Fruit fly (Drosophila melanogaster) whole organism, embryonic: Measurements from ENCODE around the gene xmas.
A peak's percentile ranks its signal among the peaks of the same experiment; 100 is the strongest.

Experiments
- Abd-B ChIP-seq: fragments of 200-800 bp; sonication (Bioruptor generic); optimal IDR thresholded peaks from 2 replicates; lab custom pipeline; 2018; ENCODE audit warnings: missing biosample characterization, mild to moderate bottlenecking, missing genetic modification characterization, moderate library complexity
- B-H1 ChIP-seq: fragments of 200-800 bp; sonication (Bioruptor generic); IDR thresholded peaks from 3 replicates; pipeline ENCODE4 v1.3.6; 2022; ENCODE audit warnings: missing biosample characterization, missing genetic modification characterization
- CG10147 ChIP-seq: fragments of 200-800 bp; sonication (Bioruptor generic); optimal IDR thresholded peaks from 2 replicates; lab custom pipeline; 2019; ENCODE audit warnings: missing biosample characterization, mild to moderate bottlenecking, missing genetic modification characterization, moderate library complexity
- CG10321 ChIP-seq: fragments of 200-800 bp; sonication (Bioruptor generic); IDR thresholded peaks from 2 replicates; pipeline ENCODE4 v1.3.6; 2022; ENCODE audit warnings: missing biosample characterization, missing genetic modification characterization
- CG10366 ChIP-seq: fragments of 200-800 bp; sonication (Bioruptor generic); IDR thresholded peaks from 2 replicates; pipeline ENCODE4 v1.3.6; 2022; ENCODE audit warnings: missing biosample characterization, missing genetic modification characterization
- CG11695 ChIP-seq: fragments of 200-800 bp; sonication (Bioruptor generic); IDR thresholded peaks from 3 replicates; pipeline ENCODE4 v1.3.6; 2022; ENCODE audit warnings: missing biosample characterization, missing genetic modification characterization
- CG11723 ChIP-seq: fragments of 200-800 bp; sonication (Bioruptor generic); optimal IDR thresholded peaks from 2 replicates; lab custom pipeline; 2017; ENCODE audit warnings: missing biosample characterization, mild to moderate bottlenecking, missing genetic modification characterization
- CG12391 ChIP-seq: fragments of 200-800 bp; sonication (Bioruptor generic); optimal IDR thresholded peaks from 3 replicates; lab custom pipeline; 2018; ENCODE audit warnings: missing biosample characterization, mild to moderate bottlenecking, missing genetic modification characterization, moderate library complexity
- CG14441 ChIP-seq: fragments of 200-800 bp; sonication (Bioruptor generic); IDR thresholded peaks from 2 replicates; pipeline ENCODE4 v1.3.6; 2022; ENCODE audit warnings: missing biosample characterization, missing genetic modification characterization
- CG16813 ChIP-seq: fragments of 200-800 bp; sonication (Bioruptor generic); IDR thresholded peaks from 3 replicates; pipeline ENCODE4 v1.3.6; 2022; ENCODE audit warnings: missing biosample characterization, missing genetic modification characterization; ENCODE audit not compliant: partially characterized antibody
- CG17829 ChIP-seq: fragments of 200-800 bp; optimal IDR thresholded peaks from 2 replicates; lab custom pipeline; 2019; ENCODE audit warnings: missing biosample characterization, mild to moderate bottlenecking, missing genetic modification characterization, moderate library complexity
- CG17912 ChIP-seq: fragments of 200-800 bp; sonication (Bioruptor generic); optimal IDR thresholded peaks from 2 replicates; lab custom pipeline; 2018; ENCODE audit warnings: missing biosample characterization, mild to moderate bottlenecking, missing genetic modification characterization
- CG2678 ChIP-seq: fragments of 200-800 bp; sonication (Bioruptor generic); optimal IDR thresholded peaks from 3 replicates; lab custom pipeline; 2019; ENCODE audit warnings: missing biosample characterization, mild to moderate bottlenecking, missing genetic modification characterization, moderate library complexity
- CG30403 ChIP-seq: fragments of 200-800 bp; sonication (Bioruptor generic); optimal IDR thresholded peaks from 3 replicates; lab custom pipeline; 2016; ENCODE audit warnings: missing biosample characterization, missing genetic modification characterization
- CG31441 ChIP-seq: fragments of 200-800 bp; sonication (Bioruptor generic); IDR thresholded peaks from 2 replicates; pipeline ENCODE4 v1.3.6; 2022; ENCODE audit warnings: missing biosample characterization, missing genetic modification characterization
- CG3726 ChIP-seq: fragments of 200-800 bp; sonication (Bioruptor generic); IDR thresholded peaks from 3 replicates; pipeline ENCODE4, ENCODE4 v1.3.6; 2022; ENCODE audit warnings: missing biosample characterization, missing genetic modification characterization
- CG4282 ChIP-seq: fragments of 200-800 bp; sonication (Bioruptor generic); optimal IDR thresholded peaks from 2 replicates; lab custom pipeline; 2016; ENCODE audit warnings: missing biosample characterization, missing genetic modification characterization
- CG4617 ChIP-seq: fragments of 200-800 bp; sonication (Bioruptor generic); optimal IDR thresholded peaks from 3 replicates; lab custom pipeline; 2016; ENCODE audit warnings: missing biosample characterization, missing genetic modification characterization, borderline replicate concordance
- CG4820 ChIP-seq: fragments of 200-800 bp; sonication (Bioruptor generic); optimal IDR thresholded peaks from 3 replicates; lab custom pipeline; 2016; ENCODE audit warnings: missing biosample characterization, missing genetic modification characterization
- CG7928 ChIP-seq: fragments of 200-800 bp; sonication (Bioruptor generic); optimal IDR thresholded peaks from 2 replicates; lab custom pipeline; 2017; ENCODE audit warnings: missing biosample characterization, mild to moderate bottlenecking, missing genetic modification characterization
- CG7963 ChIP-seq: fragments of 200-800 bp; sonication (Bioruptor generic); IDR thresholded peaks from 3 replicates; pipeline ENCODE4 v1.3.6; 2022; ENCODE audit warnings: missing biosample characterization, missing genetic modification characterization; ENCODE audit not compliant: partially characterized antibody
- CG8924 ChIP-seq: fragments of 200-800 bp; optimal IDR thresholded peaks from 3 replicates; lab custom pipeline; 2019; ENCODE audit warnings: missing biosample characterization, mild to moderate bottlenecking, missing genetic modification characterization, moderate library complexity
- CG9437 ChIP-seq: fragments of 200-800 bp; sonication (Bioruptor generic); optimal IDR thresholded peaks from 2 replicates; lab custom pipeline; 2018; ENCODE audit warnings: missing biosample characterization, mild to moderate bottlenecking, missing genetic modification characterization
- D ChIP-seq, 2 experiments: fragments of 200-800 bp in 1 of 2; fragments of >200 bp in 1 of 2; sonication (Bioruptor generic) in 1 of 2; optimal IDR thresholded peaks; 2 replicates in 1 of 2; 3 replicates in 1 of 2; lab custom pipeline; 2017; ENCODE audit warnings: mild to moderate bottlenecking in 1 of 2, missing biosample characterization in 1 of 2, missing genetic modification characterization in 1 of 2, missing genetic modification reagents in 1 of 2
- Dref ChIP-seq: fragments of 200-800 bp; sonication (Bioruptor generic); IDR thresholded peaks from 2 replicates; pipeline ENCODE4 v1.3.6; 2022; ENCODE audit warnings: missing biosample characterization, missing genetic modification characterization
- E2f1 ChIP-seq: fragments of 200-800 bp; sonication (Bioruptor generic); IDR thresholded peaks from 2 replicates; pipeline ENCODE4 v1.3.6; 2022; ENCODE audit warnings: missing biosample characterization, missing genetic modification characterization
- ERR ChIP-seq: fragments of 200-800 bp; sonication (Bioruptor generic); optimal IDR thresholded peaks from 2 replicates; lab custom pipeline; 2016; ENCODE audit warnings: missing biosample characterization, missing genetic modification characterization
- Ets65A ChIP-seq: fragments of 200-800 bp; sonication (Bioruptor generic); peaks from one replicate; lab custom pipeline; 2016; ENCODE audit warnings: missing biosample characterization, missing genetic modification characterization
- Ptx1 ChIP-seq: fragments of 200-800 bp; sonication (Bioruptor generic); IDR thresholded peaks from 2 replicates; pipeline ENCODE4 v1.3.6; 2022; ENCODE audit warnings: missing biosample characterization, missing genetic modification characterization
- Scr ChIP-seq: fragments of 200-800 bp; sonication (Bioruptor generic); IDR thresholded peaks from 2 replicates; pipeline ENCODE4 v1.3.6; 2022; ENCODE audit warnings: missing biosample characterization, missing genetic modification characterization; ENCODE audit not compliant: partially characterized antibody
- Sox100B ChIP-seq: fragments of 200-800 bp; sonication (Bioruptor generic); optimal IDR thresholded peaks from 3 replicates; lab custom pipeline; 2018; ENCODE audit warnings: missing biosample characterization, mild to moderate bottlenecking, missing genetic modification characterization
- Sry-δ ChIP-seq: fragments of 200-800 bp; sonication (Bioruptor generic); optimal IDR thresholded peaks from 2 replicates; lab custom pipeline; 2016; ENCODE audit warnings: missing biosample characterization, missing genetic modification characterization
- Vsx1 ChIP-seq: fragments of 200-800 bp; sonication (Bioruptor generic); optimal IDR thresholded peaks from 2 replicates; lab custom pipeline; 2017; ENCODE audit warnings: missing biosample characterization, mild to moderate bottlenecking, missing genetic modification characterization, missing genetic modification reagents
- YL-1 ChIP-seq: fragments of 200-800 bp; sonication (Bioruptor generic); optimal IDR thresholded peaks from 3 replicates; lab custom pipeline; 2017; ENCODE audit warnings: missing biosample characterization, mild to moderate bottlenecking, missing genetic modification characterization
- da ChIP-seq: fragments of 200-800 bp; sonication (Bioruptor generic); optimal IDR thresholded peaks from 2 replicates; lab custom pipeline; 2016; ENCODE audit warnings: missing biosample characterization, missing genetic modification characterization
- esg ChIP-seq: fragments of 200-800 bp; sonication (Bioruptor generic); conservative IDR thresholded peaks from 2 replicates; pipeline ENCODE4 v1.3.6; 2022; ENCODE audit warnings: missing biosample characterization, missing genetic modification characterization
- gro ChIP-seq: fragments of 200-800 bp; sonication (Bioruptor generic); optimal IDR thresholded peaks from 2 replicates; lab custom pipeline; 2016; ENCODE audit warnings: missing biosample characterization, missing genetic modification characterization
- lbe ChIP-seq: fragments of 200-800 bp; sonication (Bioruptor generic); optimal IDR thresholded peaks from 2 replicates; lab custom pipeline; 2016; ENCODE audit warnings: missing biosample characterization, mild to moderate bottlenecking, missing genetic modification characterization
- nerfin-1 ChIP-seq: fragments of 200-800 bp; sonication (Bioruptor generic); optimal IDR thresholded peaks from 3 replicates; lab custom pipeline; 2019; ENCODE audit warnings: missing biosample characterization, mild to moderate bottlenecking, missing genetic modification characterization, moderate library complexity
- pho ChIP-seq: fragments of 200-800 bp; sonication (Bioruptor generic); optimal IDR thresholded peaks from 2 replicates; lab custom pipeline; 2016; ENCODE audit warnings: missing biosample characterization, missing genetic modification characterization
- ro ChIP-seq: fragments of 200-800 bp; sonication (Bioruptor generic); IDR thresholded peaks from 2 replicates; pipeline ENCODE4 v1.3.6; 2022; ENCODE audit warnings: missing biosample characterization, missing genetic modification characterization
- row ChIP-seq: fragments of 200-800 bp; sonication (Bioruptor generic); IDR thresholded peaks from 3 replicates; pipeline ENCODE4 v1.3.6; 2022; ENCODE audit warnings: missing biosample characterization, missing genetic modification characterization
- sc ChIP-seq, 3 experiments: fragments of >200 bp in 2 of 3; fragments of 200-800 bp in 1 of 3; sonication (Bioruptor generic) in 1 of 3; optimal IDR thresholded peaks; 2 replicates in 2 of 3; 3 replicates in 1 of 3; lab custom pipeline; 2017; ENCODE audit warnings: mild to moderate bottlenecking in 1 of 3, missing biosample characterization in 1 of 3, missing genetic modification characterization in 1 of 3, missing genetic modification reagents in 1 of 3
- seq ChIP-seq: fragments of 200-800 bp; sonication (Bioruptor generic); IDR thresholded peaks from 2 replicates; pipeline ENCODE4 v1.3.6; 2022; ENCODE audit warnings: missing biosample characterization, missing genetic modification characterization
- ssp ChIP-seq: fragments of 200-800 bp; sonication (Bioruptor generic); IDR thresholded peaks from 2 replicates; pipeline ENCODE4 v1.3.6; 2022; ENCODE audit warnings: missing biosample characterization, missing genetic modification characterization
- toy ChIP-seq: fragments of 200-800 bp; sonication (Bioruptor generic); IDR thresholded peaks from 2 replicates; pipeline ENCODE4 v1.3.6; 2022; ENCODE audit warnings: missing biosample characterization, missing genetic modification characterization
- trh ChIP-seq: fragments of 200-800 bp; sonication (Bioruptor generic); optimal IDR thresholded peaks from 2 replicates; lab custom pipeline; 2016; ENCODE audit warnings: missing biosample characterization, missing genetic modification characterization
- zen2 ChIP-seq: fragments of 200-800 bp; sonication (Bioruptor generic); IDR thresholded peaks from 3 replicates; pipeline ENCODE4 v1.3.6; 2022; ENCODE audit warnings: missing biosample characterization, missing genetic modification characterization; ENCODE audit not compliant: partially characterized antibody

The xmas gene

DNA sequence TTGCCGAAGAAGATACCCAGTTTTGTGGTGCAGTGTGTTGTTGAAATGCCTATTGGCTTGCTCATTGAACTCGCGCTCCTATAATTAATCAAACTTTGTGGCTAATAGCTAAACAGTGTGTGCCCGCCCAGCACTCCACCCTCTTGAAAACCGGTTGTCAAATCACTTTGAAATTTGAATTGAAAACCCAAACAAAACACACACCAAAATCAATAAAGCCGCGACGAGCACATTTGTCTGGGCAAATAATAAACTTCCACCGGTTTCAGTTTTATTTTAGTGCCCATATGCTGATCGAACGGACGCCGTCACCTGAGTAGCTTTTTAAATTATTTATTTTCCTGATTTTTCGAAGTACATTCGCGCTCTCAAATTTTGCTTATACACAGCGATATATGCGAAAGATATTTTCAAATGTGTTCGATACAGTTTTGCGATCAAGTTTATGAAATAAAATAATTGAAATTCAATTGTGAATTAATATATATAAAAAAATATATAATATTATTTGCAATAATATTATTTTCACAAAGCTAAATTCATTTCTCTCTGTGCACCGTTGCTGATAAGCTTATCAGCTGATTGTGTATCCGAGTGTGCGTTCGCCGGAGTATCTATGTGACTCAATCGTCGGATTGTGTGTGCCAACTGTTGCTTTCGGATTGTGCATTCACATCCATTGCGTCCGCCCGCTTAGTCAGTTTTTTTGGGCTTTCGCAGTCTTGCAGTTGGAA, 29.2 kb downstream of the xmas start (continued):
- no peak for TF ChIP-seq Scr
- peak; percentile 73 for TF ChIP-seq seq
- peak; percentile 38 for TF ChIP-seq Ets65A (GFP tag; lab: Kevin White, UChicago)
- TF ChIP-seq CG7928 = peak; percentile 22
- peak; percentile 46 for TF ChIP-seq YL-1 (GFP tag; lab: Kevin White, UChicago)
- peak; percentile 91 for TF ChIP-seq CG2678
- no peak for TF ChIP-seq toy
- peak; percentile 85 for TF ChIP-seq CG11695 (GFP tag; lab: Robert Waterston, UW)
- peak; percentile 89 for TF ChIP-seq CG12391
- TF ChIP-seq E2f1 (GFP tag; lab: Robert Waterston, UW) = peak; percentile 82
- peak; percentile 86 for TF ChIP-seq CG17829 (tag; lab: Kevin White, UChicago)
- TF ChIP-seq Sry-δ (GFP tag; lab: Kevin White, UChicago) = no peak
- peak; percentile 60 for TF ChIP-seq CG30403
- TF ChIP-seq CG17912 = no peak
- peak; percentile 92 for TF ChIP-seq CG8924
- TF ChIP-seq pho (GFP tag; lab: Kevin White, UChicago) = no peak
- TF ChIP-seq CG4820 (GFP tag; lab: Kevin White, UChicago) = peak; percentile 50
- TF ChIP-seq B-H1 = peak; percentile 46; the same call in 2 of the 3 replicates
- TF ChIP-seq nerfin-1 = peak; percentile 64
- TF ChIP-seq D (optimal IDR thresholded peaks at IDR 0.05; lab: Kevin White, UChicago) = no peak
- TF ChIP-seq D (GFP tag; optimal IDR thresholded peaks at IDR 0.05; lab: Kevin White, UChicago) = peak; percentile 65
- no peak for TF ChIP-seq sc (optimal IDR thresholded peaks at IDR 0.05; lab: Kevin White, UChicago)
- TF ChIP-seq sc (GFP tag; optimal IDR thresholded peaks at IDR 0.05; lab: Kevin White, UChicago) = peak; percentile 65
- TF ChIP-seq Abd-B = no peak
- peak; percentile 89 for TF ChIP-seq CG31441 (GFP tag; lab: Robert Waterston, UW)
- TF ChIP-seq CG16813 = no peak
- no peak for TF ChIP-seq gro (GFP tag; lab: Kevin White, UChicago)
- no peak; the same call in 1 of the 2 replicates for TF ChIP-seq CG10321
- peak; percentile 73 for TF ChIP-seq CG11723 (GFP tag; lab: Kevin White, UChicago)
- peak; percentile 90 for TF ChIP-seq row (GFP tag; lab: Robert Waterston, UW)
- TF ChIP-seq ro (GFP tag; lab: Robert Waterston, UW) = no peak
- peak; percentile 83 for TF ChIP-seq Ptx1 (GFP tag; lab: Robert Waterston, UW)
- TF ChIP-seq CG14441 (GFP tag; lab: Robert Waterston, UW) = peak; percentile 84
- TF ChIP-seq ERR (GFP tag; lab: Kevin White, UChicago) = no peak
- TF ChIP-seq lbe (GFP tag; lab: Kevin White, UChicago) = peak; percentile 48
- TF ChIP-seq Dref (GFP tag; lab: Robert Waterston, UW) = no peak
- TF ChIP-seq Sox100B (GFP tag; lab: Kevin White, UChicago) = peak; percentile 88
- peak; percentile 69 for TF ChIP-seq Vsx1 (GFP tag; lab: Kevin White, UChicago)
- no peak for TF ChIP-seq da (GFP tag; lab: Kevin White, UChicago)
- TF ChIP-seq esg (GFP tag; lab: Robert Waterston, UW) = peak; percentile 73
- TF ChIP-seq CG10147 (GFP tag; lab: Kevin White, UChicago) = peak; percentile 79
- TF ChIP-seq CG4617 = peak; percentile 8
- peak; percentile 51 for TF ChIP-seq trh (GFP tag; lab: Kevin White, UChicago)
- TF ChIP-seq ssp (GFP tag; lab: Robert Waterston, UW) = peak; percentile 54; the same call in 1 of the 2 replicates
- 0 out of 3 replicates have a peak, but pooled peaks have one; percentile 56 for TF ChIP-seq CG3726 (GFP tag; lab: Robert Waterston, UW)
- TF ChIP-seq CG9437 (GFP tag; lab: Kevin White, UChicago) = peak; percentile 77
- TF ChIP-seq zen2 (GFP tag; lab: Robert Waterston, UW) = no peak
- TF ChIP-seq CG10366 (GFP tag; lab: Robert Waterston, UW) = peak; percentile 74
- TF ChIP-seq CG4282 = no peak
- TF ChIP-seq CG7963 = no peak
